Worm (Caenorhabditis elegans) whole organism, mixed stage, embryonic: ENCODE measurements around the gene K12H6.7.

Source experiments
- M03D4.4 ChIP-seq: sonication (generic microtip); optimal IDR thresholded peaks from 2 replicates; lab custom pipeline; 2017; ENCODE audit warnings: mild to moderate bottlenecking, missing genetic modification characterization, missing compliant biosample characterization
- bed-3 ChIP-seq: fragments of 200-800 bp; sonication (Bioruptor generic); optimal IDR thresholded peaks from 3 replicates; lab custom pipeline; 2018; ENCODE audit warnings: mild to moderate bottlenecking, missing genetic modification characterization, moderate library complexity, missing compliant biosample characterization
- blmp-1 ChIP-seq: fragments of 150-350 bp; optimal IDR thresholded peaks from 2 replicates; lab custom pipeline; 2014; ENCODE audit warnings: missing biosample characterization, missing genetic modification characterization
- ceh-39 ChIP-seq: fragments of 150-350 bp; optimal IDR thresholded peaks from 2 replicates; lab custom pipeline; 2014; ENCODE audit warnings: missing biosample characterization, missing genetic modification characterization
- ceh-43 ChIP-seq: fragments of 200-800 bp; sonication (Bioruptor generic); optimal IDR thresholded peaks from 2 replicates; lab custom pipeline; 2018; ENCODE audit warnings: mild to moderate bottlenecking, missing genetic modification characterization, moderate library complexity, missing compliant biosample characterization
- ceh-83 ChIP-seq: fragments of 200-800 bp; sonication (Bioruptor generic); optimal IDR thresholded peaks from 2 replicates; lab custom pipeline; 2018; ENCODE audit warnings: mild to moderate bottlenecking, missing genetic modification characterization, missing compliant biosample characterization
- ces-1 ChIP-seq: fragments of 150-350 bp; optimal IDR thresholded peaks from 2 replicates; lab custom pipeline; 2014; ENCODE audit warnings: missing biosample characterization, missing genetic modification reagents, missing genetic modification characterization
- cnd-1 ChIP-seq: fragments of 200-800 bp; sonication (Bioruptor generic); optimal IDR thresholded peaks from 2 replicates; lab custom pipeline; 2018; ENCODE audit warnings: mild to moderate bottlenecking, missing genetic modification characterization, missing compliant biosample characterization
- drap-1 ChIP-seq: fragments of 200-800 bp; sonication (Bioruptor generic); optimal IDR thresholded peaks from 3 replicates; lab custom pipeline; 2018; ENCODE audit warnings: mild to moderate bottlenecking, missing genetic modification characterization, missing compliant biosample characterization
- elt-1 ChIP-seq: sonication (generic microtip); optimal IDR thresholded peaks from 2 replicates; lab custom pipeline; 2017; ENCODE audit warnings: missing genetic modification characterization, mild to moderate bottlenecking, missing compliant biosample characterization, antibody characterized with exemption, moderate library complexity, borderline replicate concordance; ENCODE audit not compliant: insufficient read depth
- elt-3 ChIP-seq: fragments of 150-350 bp; optimal IDR thresholded peaks from 2 replicates; lab custom pipeline; 2014; ENCODE audit warnings: missing biosample characterization, missing genetic modification characterization
- ham-2 ChIP-seq: fragments of 200-800 bp; sonication (Bioruptor generic); optimal IDR thresholded peaks from 2 replicates; lab custom pipeline; 2018; ENCODE audit warnings: mild to moderate bottlenecking, missing genetic modification characterization, missing compliant biosample characterization
- hlh-1 ChIP-seq: fragments of 150-350 bp; optimal IDR thresholded peaks from 2 replicates; lab custom pipeline; 2014; ENCODE audit warnings: missing biosample characterization, missing genetic modification reagents, missing genetic modification characterization
- lin-13 ChIP-seq: fragments of 150-350 bp; optimal IDR thresholded peaks from 2 replicates; lab custom pipeline; 2014; ENCODE audit warnings: missing biosample characterization, missing genetic modification characterization
- lin-32 ChIP-seq: fragments of 200-800 bp; sonication (Bioruptor generic); optimal IDR thresholded peaks from 2 replicates; lab custom pipeline; 2018; ENCODE audit warnings: mild to moderate bottlenecking, missing genetic modification characterization, missing compliant biosample characterization
- lsy-2 ChIP-seq: fragments of 150-350 bp; optimal IDR thresholded peaks from 2 replicates; lab custom pipeline; 2014; ENCODE audit warnings: missing biosample characterization, missing genetic modification characterization
- mab-5 ChIP-seq: fragments of 150-350 bp; optimal IDR thresholded peaks from 2 replicates; lab custom pipeline; 2014; ENCODE audit warnings: missing biosample characterization, missing genetic modification characterization
- mep-1 ChIP-seq: fragments of 150-350 bp; optimal IDR thresholded peaks from 2 replicates; lab custom pipeline; 2017; ENCODE audit warnings: missing biosample characterization, missing genetic modification reagents, missing genetic modification characterization, inconsistent platforms
- mls-2 ChIP-seq: sonication (generic microtip); optimal IDR thresholded peaks from 2 replicates; lab custom pipeline; 2016; ENCODE audit warnings: mild to moderate bottlenecking, missing genetic modification characterization, moderate library complexity, missing compliant biosample characterization
- nhr-12 ChIP-seq: fragments of 150-350 bp; optimal IDR thresholded peaks from 2 replicates; lab custom pipeline; 2014; ENCODE audit warnings: missing biosample characterization, missing genetic modification characterization
- nhr-2 ChIP-seq: fragments of 150-350 bp; optimal IDR thresholded peaks from 2 replicates; lab custom pipeline; 2014; ENCODE audit warnings: missing biosample characterization, missing genetic modification characterization
- nhr-237 ChIP-seq: fragments of 150-350 bp; optimal IDR thresholded peaks from 2 replicates; lab custom pipeline; 2014; ENCODE audit warnings: missing biosample characterization, missing genetic modification characterization
- pha-4 ChIP-seq: fragments of 150-350 bp; optimal IDR thresholded peaks from 2 replicates; lab custom pipeline; 2018; ENCODE audit warnings: missing biosample characterization, missing genetic modification reagents, missing genetic modification characterization
- sem-2 ChIP-seq: fragments of 200-800 bp; sonication (Bioruptor generic); optimal IDR thresholded peaks from 2 replicates; lab custom pipeline; 2018; ENCODE audit warnings: mild to moderate bottlenecking, missing genetic modification characterization, missing compliant biosample characterization
- snpc-4 ChIP-seq: fragments of 150-350 bp; optimal IDR thresholded peaks from 2 replicates; lab custom pipeline; 2014; ENCODE audit warnings: missing biosample characterization, missing genetic modification characterization
- sptf-1 ChIP-seq: sonication (generic microtip); optimal IDR thresholded peaks from 2 replicates; lab custom pipeline; 2017; ENCODE audit warnings: mild to moderate bottlenecking, missing genetic modification characterization, moderate library complexity, missing compliant biosample characterization
- tbx-8 ChIP-seq: fragments of 200-800 bp; sonication (Bioruptor generic); optimal IDR thresholded peaks from 2 replicates; lab custom pipeline; 2018; ENCODE audit warnings: mild to moderate bottlenecking, missing genetic modification characterization, moderate library complexity, missing compliant biosample characterization
- unc-120 ChIP-seq: sonication (generic microtip); optimal IDR thresholded peaks from 2 replicates; lab custom pipeline; 2017; ENCODE audit warnings: missing genetic modification characterization, missing compliant biosample characterization; ENCODE audit not compliant: poor library complexity, severe bottlenecking
- unc-62 ChIP-seq: fragments of 150-350 bp; optimal IDR thresholded peaks from 2 replicates; lab custom pipeline; 2014; ENCODE audit warnings: missing biosample characterization, missing genetic modification reagents, missing genetic modification characterization
- ztf-11 ChIP-seq: fragments of 150-350 bp; optimal IDR thresholded peaks from 2 replicates; lab custom pipeline; 2014; ENCODE audit warnings: missing biosample characterization, missing genetic modification characterization

Gene K12H6.7

DNA sequence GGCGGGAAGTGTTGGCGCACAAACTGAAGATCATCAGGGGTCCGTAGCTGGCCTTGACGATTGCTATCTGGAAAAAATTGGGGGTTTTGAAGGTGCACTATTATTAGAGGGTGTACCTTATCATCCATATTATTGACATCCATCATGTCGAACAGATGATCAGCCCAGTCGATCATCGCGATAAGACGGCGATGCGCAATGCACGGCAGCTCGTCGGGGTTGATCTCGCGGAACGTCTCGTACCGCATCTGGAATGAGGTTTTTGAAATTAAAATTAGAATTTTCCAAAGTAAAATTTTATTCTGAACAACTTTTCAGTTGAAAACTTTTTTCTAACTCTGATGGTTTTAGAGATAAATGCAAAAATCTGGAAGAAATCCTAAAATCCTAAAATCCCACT, 38.8 kb downstream of the K12H6.7 start:
- no peak for TF ChIP-seq hlh-1 (tag; lab: Kevin White, UChicago)
- TF ChIP-seq elt-1 (tag; lab: Kevin White, UChicago), result peak; percentile 3

DNA sequence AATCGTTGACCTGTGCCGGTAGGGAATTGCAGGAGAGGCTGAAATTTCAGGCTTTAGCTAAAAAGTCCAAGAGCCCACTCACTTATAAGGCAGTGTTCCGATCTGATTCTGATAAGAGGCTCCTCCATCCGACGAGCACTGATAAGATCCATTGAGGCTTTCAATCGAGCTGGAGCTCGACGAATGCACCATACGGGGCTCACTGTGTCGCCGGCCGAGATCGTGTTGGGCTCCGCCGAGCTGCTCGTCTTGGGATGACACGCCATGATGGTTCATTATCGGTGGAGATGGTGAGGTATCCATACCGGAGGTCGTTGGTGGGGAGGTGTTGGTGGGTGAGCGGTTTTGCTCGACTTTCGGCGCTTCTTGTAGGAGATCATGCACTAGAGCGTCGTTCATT, 40.3 kb downstream of the K12H6.7 start:
- no peak for TF ChIP-seq ceh-83 (GFP tag; lab: Kevin White, UChicago)
- no peak for TF ChIP-seq sptf-1 (tag; lab: Kevin White, UChicago)
- no peak for TF ChIP-seq mep-1 (tag; lab: Kevin White, UChicago)
- TF ChIP-seq elt-1 (tag; lab: Kevin White, UChicago), result no peak
- no peak for TF ChIP-seq lin-13 (tag; lab: Kevin White, UChicago)
- no peak for TF ChIP-seq nhr-2 (tag; lab: Kevin White, UChicago)
- TF ChIP-seq cnd-1 (tag; lab: Kevin White, UChicago), result no peak
- TF ChIP-seq snpc-4 (tag; lab: Kevin White, UChicago), result no peak

- TF ChIP-seq cnd-1 (tag; lab: Kevin White, UChicago) (no peak), nhr-237 (tag; lab: Kevin White, UChicago) (no peak), tbx-8 (no peak), ceh-43 (GFP tag; lab: Kevin White, UChicago) (no peak), mep-1 (tag; lab: Kevin White, UChicago) (no peak), unc-120 (tag; lab: Kevin White, UChicago) (no peak), elt-3 (tag; lab: Kevin White, UChicago) (no peak), pha-4 (tag; lab: Kevin White, UChicago) (no peak), sptf-1 (tag; lab: Kevin White, UChicago) (no peak), lin-13 (tag; lab: Kevin White, UChicago) (no peak), drap-1 (GFP tag; lab: Kevin White, UChicago) (no peak)
Measured at ce11 chrII:2795413-2795812, 41.3 kb downstream of the K12H6.7 start.

- TF ChIP-seq drap-1 (GFP tag; lab: Kevin White, UChicago) (no peak), nhr-12 (tag; lab: Kevin White, UChicago) (no peak), nhr-237 (tag; lab: Kevin White, UChicago) (no peak), ham-2 (GFP tag; lab: Kevin White, UChicago) (no peak), blmp-1 (tag; lab: Kevin White, UChicago) (no peak), sptf-1 (tag; lab: Kevin White, UChicago) (no peak), elt-3 (tag; lab: Kevin White, UChicago) (no peak), lsy-2 (tag; lab: Kevin White, UChicago) (no peak), unc-120 (tag; lab: Kevin White, UChicago) (no peak), ztf-11 (tag; lab: Kevin White, UChicago) (no peak), hlh-1 (tag; lab: Kevin White, UChicago) (no peak), mab-5 (tag; lab: Kevin White, UChicago) (no peak), mls-2 (tag; lab: Kevin White, UChicago) (no peak), snpc-4 (tag; lab: Kevin White, UChicago) (no peak), cnd-1 (tag; lab: Kevin White, UChicago) (no peak), unc-62 (GFP tag; lab: Kevin White, UChicago) (no peak), tbx-8 (no peak), bed-3 (GFP tag; lab: Kevin White, UChicago) (no peak)
Measured at ce11 chrII:2791693-2792092, 45.1 kb downstream of the K12H6.7 start.

DNA sequence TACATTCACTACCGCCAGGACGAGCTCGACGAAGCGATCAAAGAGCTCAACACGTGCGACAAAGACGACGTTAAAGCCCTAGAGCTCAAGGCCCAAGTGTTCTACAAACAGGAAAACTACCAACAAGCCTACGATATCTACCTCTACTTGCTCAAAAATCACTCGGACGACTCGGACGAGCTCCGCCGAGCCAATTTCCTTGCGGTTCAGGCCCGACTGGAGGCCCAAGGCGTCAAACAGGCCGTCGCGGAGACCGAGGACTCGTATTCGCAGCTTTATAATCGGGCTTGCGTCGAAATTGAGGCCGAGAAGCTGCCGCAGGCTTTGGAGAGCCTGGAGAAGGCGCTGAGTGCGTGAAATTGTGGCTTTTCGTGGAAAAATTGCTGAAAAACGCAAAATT, 48.9 kb downstream of the K12H6.7 start:
- TF ChIP-seq snpc-4 (tag; lab: Kevin White, UChicago) (no peak), nhr-2 (tag; lab: Kevin White, UChicago) (no peak), lsy-2 (tag; lab: Kevin White, UChicago) (no peak), drap-1 (GFP tag; lab: Kevin White, UChicago) (no peak), cnd-1 (tag; lab: Kevin White, UChicago) (no peak), ceh-39 (tag; lab: Kevin White, UChicago) (no peak), lin-13 (tag; lab: Kevin White, UChicago) (no peak), elt-1 (tag; lab: Kevin White, UChicago) (no peak), ces-1 (GFP tag; lab: Kevin White, UChicago) (no peak), ceh-43 (GFP tag; lab: Kevin White, UChicago) (no peak), sem-2 (GFP tag; lab: Kevin White, UChicago) (no peak), tbx-8 (no peak), mab-5 (tag; lab: Kevin White, UChicago) (no peak), elt-3 (tag; lab: Kevin White, UChicago) (no peak), mep-1 (tag; lab: Kevin White, UChicago) (no peak), unc-62 (GFP tag; lab: Kevin White, UChicago) (no peak), hlh-1 (tag; lab: Kevin White, UChicago) (no peak), lin-32 (GFP tag; lab: Kevin White, UChicago) (no peak), M03D4.4 (no peak), ztf-11 (tag; lab: Kevin White, UChicago) (no peak)
